Fruit fly (Drosophila melanogaster) whole organism, prepupa: ENCODE data around the gene Larp4B.
A peak's percentile ranks its signal among the peaks of the same experiment; 100 is the strongest.

Experiments used
- CG10669 ChIP-seq: fragments of 200-800 bp; sonication (Bioruptor generic); optimal IDR thresholded peaks from 3 replicates; lab custom pipeline; 2018; ENCODE audit warnings: missing biosample characterization, mild to moderate bottlenecking, missing genetic modification characterization, moderate library complexity
- CG11762 ChIP-seq: fragments of 200-800 bp; sonication (Bioruptor generic); optimal IDR thresholded peaks from 3 replicates; lab custom pipeline; 2016; ENCODE audit warnings: missing biosample characterization, missing genetic modification characterization; ENCODE audit not compliant: insufficient read depth
- CG11902 ChIP-seq: fragments of 200-800 bp; sonication (Bioruptor generic); optimal IDR thresholded peaks from 3 replicates; lab custom pipeline; 2016; ENCODE audit warnings: missing biosample characterization, missing genetic modification characterization
- CG15336 ChIP-seq: fragments of 200-800 bp; sonication (Bioruptor generic); IDR thresholded peaks from 2 replicates; pipeline ENCODE4 v1.3.6; 2022; ENCODE audit warnings: missing biosample characterization, missing genetic modification characterization
- CG1621 ChIP-seq: fragments of 200-800 bp; sonication (Bioruptor generic); optimal IDR thresholded peaks from 3 replicates; lab custom pipeline; 2018; ENCODE audit warnings: missing biosample characterization, mild to moderate bottlenecking, missing genetic modification characterization
- CG16779 ChIP-seq: fragments of 200-800 bp; sonication (Bioruptor generic); optimal IDR thresholded peaks from 3 replicates; lab custom pipeline; 2017; ENCODE audit warnings: missing biosample characterization, mild to moderate bottlenecking, missing genetic modification characterization
- CG31627 ChIP-seq: fragments of 200-800 bp; sonication (Bioruptor generic); optimal IDR thresholded peaks from 3 replicates; lab custom pipeline; 2016; ENCODE audit warnings: missing biosample characterization, missing genetic modification characterization
- CG32006 ChIP-seq: fragments of 200-800 bp; sonication (Bioruptor generic); optimal IDR thresholded peaks from 3 replicates; lab custom pipeline; 2017; ENCODE audit warnings: missing biosample characterization, mild to moderate bottlenecking, missing genetic modification characterization
- CG34406 ChIP-seq: fragments of 200-800 bp; sonication (Bioruptor generic); optimal IDR thresholded peaks from 3 replicates; lab custom pipeline; 2016; ENCODE audit warnings: missing biosample characterization, missing genetic modification characterization
- CG3919 ChIP-seq: fragments of 200-800 bp; sonication (Bioruptor generic); optimal IDR thresholded peaks from 3 replicates; lab custom pipeline; 2016; ENCODE audit warnings: missing biosample characterization, missing genetic modification characterization
- CG4318 ChIP-seq: fragments of 200-800 bp; sonication (Bioruptor generic); optimal IDR thresholded peaks from 3 replicates; lab custom pipeline; 2017; ENCODE audit warnings: missing biosample characterization, mild to moderate bottlenecking, missing genetic modification characterization
- CG6163 ChIP-seq: fragments of 200-800 bp; sonication (Bioruptor generic); IDR thresholded peaks from 3 replicates; pipeline ENCODE4 v1.3.6; 2022; ENCODE audit warnings: missing biosample characterization, missing genetic modification characterization
- CG6276 ChIP-seq: fragments of 200-800 bp; sonication (Bioruptor generic); optimal IDR thresholded peaks from 2 replicates; lab custom pipeline; 2017; ENCODE audit warnings: missing biosample characterization, mild to moderate bottlenecking, missing genetic modification characterization
- CG6854 ChIP-seq: fragments of 200-800 bp; sonication (Bioruptor generic); optimal IDR thresholded peaks from 2 replicates; lab custom pipeline; 2017; ENCODE audit warnings: missing biosample characterization, mild to moderate bottlenecking, missing genetic modification characterization
- CG8119 ChIP-seq: fragments of 200-800 bp; sonication (Bioruptor generic); IDR thresholded peaks from 3 replicates; pipeline ENCODE4 v1.3.6; 2022; ENCODE audit warnings: missing biosample characterization, missing genetic modification characterization
- CG8319 ChIP-seq: fragments of 200-800 bp; sonication (Bioruptor generic); optimal IDR thresholded peaks from 3 replicates; lab custom pipeline; 2016; ENCODE audit warnings: missing biosample characterization, missing genetic modification characterization
- CG8632 ChIP-seq: fragments of 200-800 bp; sonication (Bioruptor generic); optimal IDR thresholded peaks from 3 replicates; lab custom pipeline; 2016; ENCODE audit warnings: missing biosample characterization, missing genetic modification characterization
- CG9139 ChIP-seq: fragments of 200-800 bp; sonication (Bioruptor generic); optimal IDR thresholded peaks from 3 replicates; lab custom pipeline; 2017; ENCODE audit warnings: missing biosample characterization, mild to moderate bottlenecking, missing genetic modification characterization
- Eip78C ChIP-seq: fragments of 200-800 bp; sonication (Bioruptor generic); peaks from one replicate; lab custom pipeline; 2016; ENCODE audit warnings: missing biosample characterization, missing genetic modification characterization
- Eip93F ChIP-seq: fragments of 200-800 bp; sonication (Bioruptor generic); optimal IDR thresholded peaks from 2 replicates; lab custom pipeline; 2016; ENCODE audit warnings: missing biosample characterization, mild to moderate bottlenecking, missing genetic modification characterization
- Hr38 ChIP-seq: sonication (Bioruptor generic); optimal IDR thresholded peaks from 2 replicates; lab custom pipeline; 2016; ENCODE audit warnings: missing biosample characterization, missing genetic modification characterization
- OdsH ChIP-seq: fragments of 200-800 bp; sonication (Bioruptor generic); optimal IDR thresholded peaks from 3 replicates; lab custom pipeline; 2016; ENCODE audit warnings: missing biosample characterization, missing genetic modification characterization
- Sox102F ChIP-seq: fragments of 200-800 bp; sonication (Bioruptor generic); optimal IDR thresholded peaks from 2 replicates; lab custom pipeline; 2016; ENCODE audit warnings: missing biosample characterization, mild to moderate bottlenecking, missing genetic modification characterization
- Sox14 ChIP-seq: fragments of 200-800 bp; sonication (Bioruptor generic); optimal IDR thresholded peaks from 3 replicates; lab custom pipeline; 2016; ENCODE audit warnings: missing biosample characterization, missing genetic modification characterization
- Sox15 ChIP-seq: fragments of 200-800 bp; sonication (Bioruptor generic); optimal IDR thresholded peaks from 3 replicates; lab custom pipeline; 2016; ENCODE audit warnings: missing biosample characterization, missing genetic modification characterization
- acj6 ChIP-seq: fragments of 200-800 bp; sonication (Bioruptor generic); optimal IDR thresholded peaks from 3 replicates; lab custom pipeline; 2016; ENCODE audit warnings: missing biosample characterization, missing genetic modification characterization
- dsx ChIP-seq: fragments of 200-800 bp; optimal IDR thresholded peaks from 3 replicates; lab custom pipeline; 2019; ENCODE audit warnings: missing biosample characterization, mild to moderate bottlenecking, missing genetic modification characterization, moderate library complexity; ENCODE audit not compliant: poor library complexity, severe bottlenecking
- eg ChIP-seq: fragments of 200-800 bp; sonication (Bioruptor generic); IDR thresholded peaks from 3 replicates; pipeline ENCODE4 v1.3.6; 2022; ENCODE audit warnings: missing biosample characterization, missing genetic modification characterization
- esn ChIP-seq: fragments of 200-800 bp; sonication (Bioruptor generic); optimal IDR thresholded peaks from 2 replicates; lab custom pipeline; 2016; ENCODE audit warnings: missing biosample characterization, mild to moderate bottlenecking, missing genetic modification characterization, moderate library complexity
- fd59A ChIP-seq: fragments of 200-800 bp; sonication (Bioruptor generic); optimal IDR thresholded peaks from 2 replicates; lab custom pipeline; 2017; ENCODE audit warnings: missing biosample characterization, mild to moderate bottlenecking, missing genetic modification characterization, missing genetic modification reagents
- fd85E ChIP-seq: fragments of 200-800 bp; sonication (Bioruptor generic); optimal IDR thresholded peaks from 3 replicates; lab custom pipeline; 2016; ENCODE audit warnings: missing biosample characterization, missing genetic modification characterization
- fkh ChIP-seq: fragments of 200-800 bp; sonication (Bioruptor generic); optimal IDR thresholded peaks from 3 replicates; lab custom pipeline; 2017; ENCODE audit warnings: missing biosample characterization, mild to moderate bottlenecking, missing genetic modification characterization, moderate library complexity
- lz ChIP-seq: fragments of 200-800 bp; sonication (Bioruptor generic); optimal IDR thresholded peaks from 3 replicates; lab custom pipeline; 2016; ENCODE audit warnings: missing biosample characterization, missing genetic modification characterization
- net ChIP-seq: fragments of 200-800 bp; sonication (Bioruptor generic); optimal IDR thresholded peaks from 3 replicates; lab custom pipeline; 2016; ENCODE audit warnings: missing biosample characterization, missing genetic modification characterization
- pdm3 ChIP-seq: fragments of 200-800 bp; sonication (Bioruptor generic); optimal IDR thresholded peaks from 3 replicates; lab custom pipeline; 2016; ENCODE audit warnings: missing biosample characterization, missing genetic modification characterization
- salr ChIP-seq, 2 experiments: fragments of 200-800 bp; sonication (Bioruptor generic); optimal IDR thresholded peaks; 3 replicates each; lab custom pipeline; 2016 to 2018; ENCODE audit warnings: missing biosample characterization in 2 of 2, missing genetic modification characterization in 2 of 2, mild to moderate bottlenecking in 1 of 2
- spab ChIP-seq: fragments of 200-800 bp; sonication (Bioruptor generic); optimal IDR thresholded peaks from 2 replicates; lab custom pipeline; 2017; ENCODE audit warnings: missing biosample characterization, mild to moderate bottlenecking, missing genetic modification characterization, missing genetic modification reagents
- ss ChIP-seq, 2 experiments: fragments of 200-800 bp; sonication (Bioruptor generic); optimal IDR thresholded peaks; 2 replicates in 1 of 2; 3 replicates in 1 of 2; lab custom pipeline; 2017 to 2018; ENCODE audit warnings: mild to moderate bottlenecking in 2 of 2, missing biosample characterization in 2 of 2, missing genetic modification characterization in 2 of 2, moderate library complexity in 1 of 2
- svp ChIP-seq: fragments of 200-800 bp; sonication (Bioruptor generic); peaks from one replicate; lab custom pipeline; 2016; ENCODE audit warnings: missing biosample characterization, missing genetic modification characterization
- topi ChIP-seq: fragments of 200-800 bp; sonication (Bioruptor generic); optimal IDR thresholded peaks from 3 replicates; lab custom pipeline; 2016; ENCODE audit warnings: missing biosample characterization, missing genetic modification characterization
- vri ChIP-seq: fragments of 200-800 bp; sonication (Bioruptor generic); optimal IDR thresholded peaks from 3 replicates; lab custom pipeline; 2016; ENCODE audit warnings: missing biosample characterization, mild to moderate bottlenecking, missing genetic modification characterization

The Larp4B gene

DNA sequence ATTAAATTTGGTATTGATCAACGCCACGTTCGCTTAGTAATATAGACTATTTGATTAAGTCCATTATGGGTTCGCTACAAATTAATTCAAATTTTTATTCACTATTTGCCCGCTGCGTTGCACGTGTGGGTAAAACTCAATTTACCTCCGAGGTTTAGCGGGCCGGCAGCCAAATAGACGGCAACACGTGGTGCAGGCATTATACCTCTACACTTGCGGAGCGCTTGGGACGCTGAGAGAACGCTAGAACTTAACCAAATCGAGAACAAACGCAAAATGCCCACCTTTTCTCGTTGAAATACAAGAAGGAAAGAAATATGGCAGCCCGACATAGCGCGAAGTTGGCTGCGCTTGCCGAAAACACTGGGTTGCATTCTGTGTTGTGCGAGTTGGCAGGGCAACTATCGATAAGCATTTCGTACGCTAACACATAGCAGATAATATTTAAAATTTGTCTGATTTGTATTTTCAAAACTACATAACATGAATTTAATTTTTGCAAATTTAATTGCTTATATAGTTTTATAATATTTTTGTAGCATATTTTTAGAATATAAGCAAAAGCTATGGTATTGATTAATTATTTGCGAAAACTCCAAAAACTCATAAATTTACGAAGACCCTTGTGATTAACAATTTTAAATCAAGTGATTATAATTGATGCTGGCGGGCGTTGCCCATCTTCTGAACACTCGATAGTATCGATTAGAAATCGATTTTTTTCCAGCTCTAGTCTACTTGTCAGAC lies 1.8 kb upstream of the Larp4B start, which contains the start of the genes RpL28 and eIF1 (continued):
- TF ChIP-seq CG16779 (tag; lab: Kevin White, UChicago) (peak; percentile 77), pdm3 (GFP tag; lab: Kevin White, UChicago) (peak; percentile 88), fkh (GFP tag; lab: Kevin White, UChicago) (peak; percentile 34), acj6 (GFP tag; lab: Kevin White, UChicago) (peak; percentile 88), eg (GFP tag; lab: Robert Waterston, UW) (no peak; the same call in 1 of the 3 replicates), Sox14 (GFP tag; lab: Kevin White, UChicago) (peak; percentile 75), salr (GFP tag; optimal IDR thresholded peaks at IDR 0.05; lab: Kevin White, UChicago) (peak; percentile 65 to 91), topi (GFP tag; lab: Kevin White, UChicago) (peak; percentile 86), Eip78C (GFP tag; lab: Kevin White, UChicago) (peak; percentile 96), CG1621 (tag; lab: Kevin White, UChicago) (no peak), CG15336 (no peak), vri (GFP tag; lab: Kevin White, UChicago) (no peak), CG8319 (GFP tag; lab: Kevin White, UChicago) (peak; percentile 84), CG32006 (GFP tag; lab: Kevin White, UChicago) (no peak), CG8632 (GFP tag; lab: Kevin White, UChicago) (peak; percentile 78), CG6276 (GFP tag; lab: Kevin White, UChicago) (no peak), CG31627 (GFP tag; lab: Kevin White, UChicago) (peak; percentile 90), spab (GFP tag; lab: Kevin White, UChicago) (no peak), CG6163 (GFP tag; lab: Robert Waterston, UW) (peak; percentile 89), fd59A (GFP tag; lab: Kevin White, UChicago) (peak; percentile 68), CG34406 (GFP tag; lab: Kevin White, UChicago) (peak; percentile 83), svp (GFP tag; lab: Kevin White, UChicago) (no peak), CG6854 (GFP tag; lab: Kevin White, UChicago) (peak; percentile 93), CG11762 (GFP tag; lab: Kevin White, UChicago) (no peak), esn (GFP tag; lab: Kevin White, UChicago) (peak; percentile 92)
- TF ChIP-seq, all 60 proteins: peak for 39

DNA sequence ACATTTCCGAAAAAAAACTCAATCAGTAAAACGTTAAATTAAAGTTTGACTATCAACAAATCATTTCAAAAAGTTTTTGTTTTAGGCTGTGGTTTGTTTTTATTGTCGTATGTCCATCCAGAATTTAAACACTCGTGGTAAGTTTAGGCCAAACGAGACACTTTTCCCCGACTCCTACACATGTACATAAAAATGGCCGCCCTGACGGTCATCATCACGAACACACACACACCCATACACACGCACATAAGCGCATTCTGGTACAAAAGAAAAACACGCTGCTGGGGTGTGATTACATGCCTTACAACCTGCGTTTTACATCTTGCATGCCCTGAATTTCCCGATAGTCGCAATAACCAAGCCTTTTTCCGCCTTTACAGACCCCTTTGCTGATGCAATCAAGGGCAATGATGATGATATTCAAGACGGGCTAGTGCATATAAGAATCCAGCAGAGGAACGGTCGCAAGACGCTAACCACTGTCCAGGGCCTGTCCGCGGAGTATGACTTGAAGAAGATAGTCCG lies 1.2 kb upstream of the Larp4B start:
- no peak for TF ChIP-seq vri (GFP tag; lab: Kevin White, UChicago)
- no peak for TF ChIP-seq fkh (GFP tag; lab: Kevin White, UChicago)
- TF ChIP-seq acj6 (GFP tag; lab: Kevin White, UChicago): no peak
- TF ChIP-seq Eip93F (GFP tag; lab: Kevin White, UChicago): no peak
- TF ChIP-seq eg (GFP tag; lab: Robert Waterston, UW): no peak
- TF ChIP-seq ss (GFP tag; optimal IDR thresholded peaks at IDR 0.05; lab: Kevin White, UChicago): no peak
- no peak for TF ChIP-seq fd85E (GFP tag; lab: Kevin White, UChicago)
- TF ChIP-seq CG11902 (GFP tag; lab: Kevin White, UChicago): no peak
- TF ChIP-seq CG8319 (GFP tag; lab: Kevin White, UChicago): no peak
- TF ChIP-seq pdm3 (GFP tag; lab: Kevin White, UChicago): no peak
- TF ChIP-seq CG1621 (tag; lab: Kevin White, UChicago): no peak
- TF ChIP-seq CG34406 (GFP tag; lab: Kevin White, UChicago): no peak
- no peak for TF ChIP-seq CG6854 (GFP tag; lab: Kevin White, UChicago)
- no peak for TF ChIP-seq OdsH (GFP tag; lab: Kevin White, UChicago)
- TF ChIP-seq, all 60 proteins: peak for 0

dm6 chr3L:3225769-3226457 lies 1.3 kb downstream of the Larp4B start:
- TF ChIP-seq CG10669 (GFP tag; lab: Kevin White, UChicago): no peak
- TF ChIP-seq CG9139 (GFP tag; lab: Kevin White, UChicago): peak; percentile 69
- no peak for TF ChIP-seq lz (GFP tag; lab: Kevin White, UChicago)
- peak; percentile 62 for TF ChIP-seq dsx (GFP tag; lab: Kevin White, UChicago)
- TF ChIP-seq Eip78C (GFP tag; lab: Kevin White, UChicago): no peak
- TF ChIP-seq topi (GFP tag; lab: Kevin White, UChicago): no peak
- no peak for TF ChIP-seq Hr38 (GFP tag; lab: Kevin White, UChicago)
- TF ChIP-seq CG8119 (GFP tag; lab: Robert Waterston, UW): peak; percentile 40; the same call in 2 of the 3 replicates
- no peak for TF ChIP-seq CG3919 (GFP tag; lab: Kevin White, UChicago)
- TF ChIP-seq Sox102F (GFP tag; lab: Kevin White, UChicago): no peak
- TF ChIP-seq CG8632 (GFP tag; lab: Kevin White, UChicago): no peak
- TF ChIP-seq fd59A (GFP tag; lab: Kevin White, UChicago): no peak
- TF ChIP-seq esn (GFP tag; lab: Kevin White, UChicago): peak; percentile 5
- peak; percentile 41 for TF ChIP-seq net (GFP tag; lab: Kevin White, UChicago)
- TF ChIP-seq CG1621 (tag; lab: Kevin White, UChicago): no peak
- peak; percentile 29 for TF ChIP-seq CG34406 (GFP tag; lab: Kevin White, UChicago)
- TF ChIP-seq Sox15 (GFP tag; lab: Kevin White, UChicago): no peak
- no peak for TF ChIP-seq CG11902 (GFP tag; lab: Kevin White, UChicago)
- no peak for TF ChIP-seq CG4318 (GFP tag; lab: Kevin White, UChicago)
- TF ChIP-seq CG16779 (tag; lab: Kevin White, UChicago): peak; percentile 82
- peak in 1 of 2 experiments; percentile 27 for TF ChIP-seq salr (GFP tag; optimal IDR thresholded peaks at IDR 0.05; lab: Kevin White, UChicago)
